Worm (Caenorhabditis elegans) whole organism, L4/young adult: ENCODE results near the gene ints-9.

ENCODE experiments used
- dao-5 ChIP-seq: sonication (generic microtip); optimal IDR thresholded peaks from 2 replicates; lab custom pipeline; 2016; ENCODE audit warnings: missing genotype, missing genetic modification characterization, moderate library complexity, missing compliant biosample characterization
- him-1 ChIP-seq: sonication (generic microtip); optimal IDR thresholded peaks from 2 replicates; lab custom pipeline; 2016; ENCODE audit warnings: missing genotype, missing genetic modification reagents, missing genetic modification characterization, missing compliant biosample characterization

ce11 chrV:7555875-7556274 is 19.7 kb upstream of the ints-9 start:
- TF ChIP-seq him-1 (tag; lab: Kevin White, UChicago) (no peak), dao-5 (tag; lab: Kevin White, UChicago) (no peak)
